Worm (Caenorhabditis elegans) whole organism, L4 larva: ENCODE results near the gene gpch-1.
"Not testable (repeated sequence)": the region's sequence is repeated elsewhere in the genome, so short reads cannot be mapped to it uniquely, and the experiment has no call there.

ENCODE experiments used
- D1046.2 ChIP-seq: fragments of 200-800 bp; sonication (Bioruptor generic); IDR thresholded peaks from 2 replicates; pipeline ENCODE4 v1.3.6; 2022; ENCODE audit warnings: missing genetic modification characterization, missing compliant biosample characterization
- F10B5.3 ChIP-seq: sonication (generic microtip); optimal IDR thresholded peaks from 2 replicates; lab custom pipeline; 2016; ENCODE audit warnings: mild to moderate bottlenecking, missing genetic modification characterization, missing compliant biosample characterization
- F26F4.8 ChIP-seq: fragments of 200-800 bp; sonication (Bioruptor generic); conservative IDR thresholded peaks from 2 replicates; pipeline ENCODE4 v1.3.6; 2022; ENCODE audit warnings: missing genetic modification characterization, missing compliant biosample characterization
- F37D6.2 ChIP-seq: sonication (generic microtip); optimal IDR thresholded peaks from 2 replicates; lab custom pipeline; 2016; ENCODE audit warnings: mild to moderate bottlenecking, missing genetic modification characterization, missing compliant biosample characterization
- F44E2.7 ChIP-seq: fragments of 200-800 bp; sonication (Bioruptor generic); IDR thresholded peaks from 2 replicates; pipeline ENCODE4 v2.1.2; 2022; ENCODE audit warnings: missing genetic modification characterization, missing compliant biosample characterization
- T20F7.1 ChIP-seq: fragments of 200-800 bp; sonication (Bioruptor generic); optimal IDR thresholded peaks from 2 replicates; lab custom pipeline; 2018; ENCODE audit warnings: mild to moderate bottlenecking, missing genetic modification characterization, missing compliant biosample characterization
- T26A8.4 ChIP-seq: fragments of 200-800 bp; sonication (Bioruptor generic); IDR thresholded peaks from 2 replicates; pipeline ENCODE4 v1.3.6; 2022; ENCODE audit warnings: missing genetic modification characterization, missing compliant biosample characterization
- Y75B8A.6 ChIP-seq: fragments of 200-800 bp; sonication (Bioruptor generic); IDR thresholded peaks from 2 replicates; pipeline ENCODE4 v1.3.6; 2022; ENCODE audit warnings: missing genetic modification reagents, missing genetic modification characterization, missing compliant biosample characterization
- ZK337.2 ChIP-seq: fragments of 200-800 bp; sonication (Bioruptor generic); IDR thresholded peaks from 2 replicates; pipeline ENCODE4 v1.3.6; 2022; ENCODE audit warnings: missing genetic modification reagents, missing genetic modification characterization, missing compliant biosample characterization
- aha-1 ChIP-seq: fragments of 150-350 bp; peaks from one replicate; lab custom pipeline; 2014; ENCODE audit warnings: missing biosample characterization, missing genetic modification characterization
- arid-1 ChIP-seq: fragments of 200-800 bp; sonication (Bioruptor generic); conservative IDR thresholded peaks from 2 replicates; pipeline ENCODE4 v1.3.6; 2022; ENCODE audit warnings: missing genetic modification reagents, missing genetic modification characterization, missing compliant biosample characterization
- ctbp-1 ChIP-seq: fragments of 200-800 bp; sonication (Bioruptor generic); IDR thresholded peaks from 2 replicates; pipeline ENCODE4 v1.3.6; 2022; ENCODE audit warnings: missing genetic modification reagents, missing genetic modification characterization, missing compliant biosample characterization
- daf-16 ChIP-seq, 3 experiments: sonication (generic microtip); optimal IDR thresholded peaks; 2 replicates each; lab custom pipeline; 2016 to 2017; ENCODE audit warnings: missing genetic modification characterization in 3 of 3, missing genetic modification reagents in 3 of 3, mild to moderate bottlenecking in 2 of 3, missing compliant biosample characterization in 2 of 3, missing biosample characterization in 1 of 3, moderate library complexity in 1 of 3
- dmd-6 ChIP-seq: fragments of 200-800 bp; sonication (Bioruptor generic); IDR thresholded peaks from 2 replicates; pipeline ENCODE4 v1.3.6; 2022; ENCODE audit warnings: missing genetic modification reagents, missing genetic modification characterization, missing compliant biosample characterization
- dmd-8 ChIP-seq: fragments of 200-800 bp; sonication (Bioruptor generic); IDR thresholded peaks from 2 replicates; pipeline ENCODE4 v1.3.6; 2022; ENCODE audit warnings: missing genetic modification characterization, missing compliant biosample characterization
- dmd-9 ChIP-seq: fragments of 200-800 bp; sonication (Bioruptor generic); IDR thresholded peaks from 2 replicates; pipeline ENCODE4 v1.3.6; 2022; ENCODE audit warnings: missing genetic modification reagents, missing genetic modification characterization, missing compliant biosample characterization
- duxl-1 ChIP-seq: sonication (generic microtip); optimal IDR thresholded peaks from 2 replicates; lab custom pipeline; 2016; ENCODE audit warnings: mild to moderate bottlenecking, missing genetic modification characterization, moderate library complexity, missing compliant biosample characterization; ENCODE audit not compliant: poor library complexity
- dve-1 ChIP-seq: sonication (generic microtip); optimal IDR thresholded peaks from 2 replicates; lab custom pipeline; 2017; ENCODE audit warnings: antibody characterized with exemption, mild to moderate bottlenecking, missing genetic modification characterization, missing compliant biosample characterization; ENCODE audit not compliant: insufficient read depth
- egl-43 ChIP-seq: fragments of 200-800 bp; sonication (Bioruptor generic); IDR thresholded peaks from 2 replicates; pipeline ENCODE4 v1.3.6; 2022; ENCODE audit warnings: missing genetic modification reagents, missing genetic modification characterization, missing compliant biosample characterization
- hif-1 ChIP-seq, 2 experiments: sonication (generic microtip); optimal IDR thresholded peaks; 2 replicates each; lab custom pipeline; 2016 to 2017; ENCODE audit warnings: missing compliant biosample characterization in 2 of 2, missing genetic modification characterization in 2 of 2, missing genetic modification reagents in 2 of 2, missing genotype in 2 of 2, mild to moderate bottlenecking in 1 of 2
- hlh-30 ChIP-seq: sonication (generic microtip); optimal IDR thresholded peaks from 2 replicates; lab custom pipeline; 2017; ENCODE audit warnings: antibody characterized with exemption, mild to moderate bottlenecking, missing genetic modification characterization, missing compliant biosample characterization; ENCODE audit not compliant: insufficient read depth
- hmg-1.1 ChIP-seq: fragments of 200-800 bp; sonication (Bioruptor generic); IDR thresholded peaks from 2 replicates; pipeline ENCODE4 v1.3.6; 2022; ENCODE audit warnings: missing genetic modification reagents, missing genetic modification characterization, missing compliant biosample characterization
- jun-1 ChIP-seq: fragments of 150-350 bp; optimal IDR thresholded peaks from 2 replicates; lab custom pipeline; 2014; ENCODE audit warnings: missing biosample characterization, missing genetic modification reagents, missing genetic modification characterization
- lim-7 ChIP-seq: fragments of 200-800 bp; sonication (Bioruptor generic); IDR thresholded peaks from 2 replicates; pipeline ENCODE4 v1.3.6; 2022; ENCODE audit warnings: missing genetic modification characterization, missing compliant biosample characterization
- lin-1 ChIP-seq: fragments of 200-800 bp; sonication (Bioruptor generic); IDR thresholded peaks from 2 replicates; pipeline ENCODE4 v1.3.6; 2022; ENCODE audit warnings: missing genetic modification reagents, missing genetic modification characterization, missing compliant biosample characterization
- lin-38 ChIP-seq: fragments of 200-800 bp; sonication (Bioruptor generic); IDR thresholded peaks from 2 replicates; pipeline ENCODE4 v1.3.6; 2022; ENCODE audit warnings: missing genetic modification reagents, missing genetic modification characterization, missing compliant biosample characterization
- lir-3 ChIP-seq: sonication (generic microtip); optimal IDR thresholded peaks from 2 replicates; lab custom pipeline; 2016; ENCODE audit warnings: mild to moderate bottlenecking, missing genetic modification characterization, missing compliant biosample characterization
- madf-9 ChIP-seq: fragments of 200-800 bp; sonication (Bioruptor generic); conservative IDR thresholded peaks from 2 replicates; pipeline ENCODE4 v1.3.6; 2022; ENCODE audit warnings: missing genetic modification reagents, missing genetic modification characterization, missing compliant biosample characterization
- mdl-1 ChIP-seq, 2 experiments: fragments of 150-350 bp in 1 of 2; sonication (generic microtip) in 1 of 2; optimal IDR thresholded peaks; 2 replicates each; lab custom pipeline; 2014 to 2017; ENCODE audit warnings: missing biosample characterization in 2 of 2, missing genetic modification characterization in 2 of 2
- mxl-3 ChIP-seq: fragments of 200-800 bp; sonication (Bioruptor generic); optimal IDR thresholded peaks from 2 replicates; lab custom pipeline; 2018; ENCODE audit warnings: mild to moderate bottlenecking, missing genetic modification characterization, missing compliant biosample characterization
- nhr-102 ChIP-seq: sonication (generic microtip); optimal IDR thresholded peaks from 2 replicates; lab custom pipeline; 2016; ENCODE audit warnings: mild to moderate bottlenecking, missing genetic modification characterization, moderate library complexity, missing compliant biosample characterization
- nhr-28 ChIP-seq: fragments of 150-350 bp; optimal IDR thresholded peaks from 2 replicates; lab custom pipeline; 2014; ENCODE audit warnings: missing biosample characterization, missing genetic modification characterization
- nhr-41 ChIP-seq: fragments of 200-800 bp; sonication (Bioruptor generic); IDR thresholded peaks from 2 replicates; pipeline ENCODE4 v1.3.6; 2022; ENCODE audit warnings: missing genetic modification reagents, missing genetic modification characterization, missing compliant biosample characterization
- nhr-42 ChIP-seq: fragments of 200-800 bp; sonication (Bioruptor generic); IDR thresholded peaks from 2 replicates; pipeline ENCODE4 v1.3.6; 2022; ENCODE audit warnings: missing genetic modification characterization, missing compliant biosample characterization
- nhr-48 ChIP-seq: sonication (generic microtip); optimal IDR thresholded peaks from 2 replicates; lab custom pipeline; 2016; ENCODE audit warnings: mild to moderate bottlenecking, missing genetic modification characterization, missing compliant biosample characterization
- nhr-6 ChIP-seq: fragments of 150-350 bp; optimal IDR thresholded peaks from 2 replicates; lab custom pipeline; 2014; ENCODE audit warnings: missing biosample characterization, missing genetic modification characterization
- pha-4 ChIP-seq, 2 experiments: fragments of 150-350 bp in 1 of 2; fragments of 200-800 bp in 1 of 2; sonication (Bioruptor generic) in 1 of 2; IDR thresholded peaks in 1 of 2; optimal IDR thresholded peaks in 1 of 2; 2 replicates each; pipeline versions ENCODE4 v1.3.6 to Lab custom; 2014 to 2022; ENCODE audit warnings: missing genetic modification characterization in 2 of 2, missing genetic modification reagents in 2 of 2, missing biosample characterization in 1 of 2, missing compliant biosample characterization in 1 of 2
- pqm-1 ChIP-seq: sonication (generic microtip); optimal IDR thresholded peaks from 2 replicates; lab custom pipeline; 2017; ENCODE audit warnings: missing biosample characterization, missing genetic modification characterization
- rbr-2 ChIP-seq: sonication (generic microtip); optimal IDR thresholded peaks from 2 replicates; lab custom pipeline; 2016; ENCODE audit warnings: missing genotype, missing genetic modification characterization, missing compliant biosample characterization
- set-16 ChIP-seq: fragments of 200-800 bp; sonication (Bioruptor generic); IDR thresholded peaks from 2 replicates; pipeline ENCODE4 v1.3.6; 2022; ENCODE audit warnings: missing genetic modification reagents, missing genetic modification characterization, missing compliant biosample characterization
- spr-1 ChIP-seq: sonication (generic microtip); optimal IDR thresholded peaks from 2 replicates; lab custom pipeline; 2016; ENCODE audit warnings: mild to moderate bottlenecking, missing genetic modification characterization, missing compliant biosample characterization
- spr-3 ChIP-seq: fragments of 200-800 bp; sonication (Bioruptor generic); optimal IDR thresholded peaks from 2 replicates; lab custom pipeline; 2018; ENCODE audit warnings: mild to moderate bottlenecking, missing genetic modification characterization, missing compliant biosample characterization
- tra-1 ChIP-seq: fragments of 200-800 bp; sonication (Bioruptor generic); IDR thresholded peaks from 2 replicates; pipeline ENCODE4 v1.3.6; 2022; ENCODE audit warnings: missing genetic modification reagents, missing genetic modification characterization, missing compliant biosample characterization
- vab-7 ChIP-seq: fragments of 200-800 bp; sonication (Bioruptor generic); IDR thresholded peaks from 2 replicates; pipeline ENCODE4 v1.3.6; 2022; ENCODE audit warnings: missing genetic modification reagents, missing genetic modification characterization, missing compliant biosample characterization
- zfp-3 ChIP-seq: fragments of 200-800 bp; sonication (Bioruptor generic); conservative IDR thresholded peaks from 2 replicates; pipeline ENCODE4 v1.3.6; 2022; ENCODE audit warnings: missing genetic modification reagents, missing genetic modification characterization, missing compliant biosample characterization

Gene gpch-1

ce11 chrIII:4369381-4369809 lies 39.0 kb upstream of the gpch-1 start:
- TF ChIP-seq lin-38 (GFP tag; lab: Robert Waterston, UW): peak; percentile 84
- TF ChIP-seq pha-4 (GFP tag; IDR thresholded peaks at IDR 0.05; lab: Robert Waterston, UW): peak; percentile 84
- TF ChIP-seq pha-4 (tag; optimal IDR thresholded peaks at IDR 0.05; lab: Kevin White, UChicago): not testable (repeated sequence)
- peak; percentile 39; the same call in 1 of the 2 replicates for TF ChIP-seq dmd-9 (GFP tag; lab: Robert Waterston, UW)
- TF ChIP-seq aha-1 (tag; lab: Kevin White, UChicago): peak; percentile 96
- TF ChIP-seq F26F4.8 (GFP tag; lab: Robert Waterston, UW): 0 out of 2 replicates have a peak, but pooled peaks have one; percentile 19
- peak; percentile 78; the same call in 1 of the 2 replicates for TF ChIP-seq dmd-8 (GFP tag; lab: Robert Waterston, UW)
- peak in 1 of 2 experiments; percentile 17 for TF ChIP-seq mdl-1 (tag; optimal IDR thresholded peaks at IDR 0.05; lab: Kevin White, UChicago)
- peak; percentile 52 for TF ChIP-seq lir-3 (tag; lab: Kevin White, UChicago)
- TF ChIP-seq rbr-2 (tag; lab: Kevin White, UChicago): peak; percentile 74
- peak; percentile 5 for TF ChIP-seq duxl-1 (tag; lab: Kevin White, UChicago)
- TF ChIP-seq zfp-3 (GFP tag; lab: Robert Waterston, UW): peak; percentile 82
- TF ChIP-seq nhr-102: peak; percentile 71
- TF ChIP-seq D1046.2: peak; percentile 52; the same call in 1 of the 2 replicates
- peak; percentile 37 for TF ChIP-seq nhr-28
- peak; percentile 85 for TF ChIP-seq dmd-6
- TF ChIP-seq tra-1 (GFP tag; lab: Robert Waterston, UW): peak; percentile 65
- peak in 1 of 2 experiments; percentile 24 for TF ChIP-seq hif-1 (tag; optimal IDR thresholded peaks at IDR 0.05; lab: Kevin White, UChicago)
- peak; percentile 49 for TF ChIP-seq F10B5.3 (tag; lab: Kevin White, UChicago)
- peak; percentile 94 for TF ChIP-seq egl-43 (GFP tag; lab: Robert Waterston, UW)
- peak; percentile 20 to 54 for TF ChIP-seq daf-16 (GFP tag; optimal IDR thresholded peaks at IDR 0.05; lab: Kevin White, UChicago)
- peak; percentile 24 for TF ChIP-seq daf-16 (tag; optimal IDR thresholded peaks at IDR 0.05; lab: Kevin White, UChicago)
- TF ChIP-seq T20F7.1: peak; percentile 57
- peak; percentile 63 for TF ChIP-seq spr-1 (tag; lab: Kevin White, UChicago)
- TF ChIP-seq nhr-42 (GFP tag; lab: Robert Waterston, UW): peak; percentile 69; the same call in 1 of the 2 replicates
- peak; percentile 71 for TF ChIP-seq lim-7
- peak; percentile 59; the same call in 1 of the 2 replicates for TF ChIP-seq Y75B8A.6 (GFP tag; lab: Robert Waterston, UW)
- TF ChIP-seq hmg-1.1: peak; percentile 88
- peak; percentile 53; the same call in 1 of the 2 replicates for TF ChIP-seq nhr-41 (GFP tag; lab: Robert Waterston, UW)
- peak; percentile 51 for TF ChIP-seq spr-3 (GFP tag; lab: Kevin White, UChicago)
- peak; percentile 64; the same call in 1 of the 2 replicates for TF ChIP-seq ZK337.2
- TF ChIP-seq F44E2.7 (GFP tag; lab: Robert Waterston, UW): peak; percentile 75; the same call in 1 of the 2 replicates
- peak; percentile 41 for TF ChIP-seq mxl-3 (GFP tag; lab: Kevin White, UChicago)
- peak; percentile 8 for TF ChIP-seq F37D6.2
- peak; percentile 44 for TF ChIP-seq hlh-30 (tag; lab: Kevin White, UChicago)
- TF ChIP-seq vab-7 (GFP tag; lab: Robert Waterston, UW): peak; percentile 58; the same call in 1 of the 2 replicates
- TF ChIP-seq nhr-6 (tag; lab: Kevin White, UChicago): peak; percentile 30
- TF ChIP-seq nhr-48 (tag; lab: Kevin White, UChicago): peak; percentile 67
- TF ChIP-seq pqm-1 (tag; lab: Kevin White, UChicago): peak; percentile 3
- peak; percentile 61 for TF ChIP-seq dve-1 (tag; lab: Kevin White, UChicago)
- TF ChIP-seq jun-1 (tag; lab: Kevin White, UChicago): peak; percentile 6
- TF ChIP-seq ctbp-1 (GFP tag; lab: Robert Waterston, UW): peak; percentile 69; the same call in 1 of the 2 replicates
- TF ChIP-seq madf-9: peak; percentile 78
- peak; percentile 84 for TF ChIP-seq T26A8.4
- peak; percentile 90 for TF ChIP-seq set-16 (GFP tag; lab: Robert Waterston, UW)
- TF ChIP-seq lin-1 (GFP tag; lab: Robert Waterston, UW): 0 out of 2 replicates have a peak, but pooled peaks have one; percentile 43
- peak; percentile 45; the same call in 1 of the 2 replicates for TF ChIP-seq arid-1 (GFP tag; lab: Robert Waterston, UW)
- TF ChIP-seq, all 104 proteins: peak for 45; not testable (repeated sequence) for 59
